Worm (Caenorhabditis elegans): Measurements from ENCODE around the gene F58F9.8.

DNA sequence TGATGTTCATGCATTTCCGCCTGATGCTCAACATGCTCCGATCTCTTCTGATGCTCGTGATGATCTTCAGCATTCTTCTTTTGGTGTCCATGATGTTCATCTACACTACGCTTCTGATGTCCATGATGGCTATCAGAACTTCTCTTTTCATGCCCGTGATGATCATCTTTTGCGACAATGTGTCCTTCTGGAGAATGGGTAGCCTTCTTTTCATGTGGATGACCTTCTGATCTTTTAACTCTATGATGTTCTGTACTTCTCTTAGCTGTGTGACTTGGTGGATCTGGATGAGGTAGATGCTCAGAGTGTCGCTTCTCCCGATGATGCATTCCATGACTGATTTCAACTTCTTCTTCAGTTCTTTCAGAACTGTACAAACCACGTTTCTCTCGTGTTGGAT, 21.0 kb downstream of the F58F9.8 start:
- TF ChIP-seq nhr-11 (tag; optimal IDR thresholded peaks at IDR 0.05): no peak
- TF ChIP-seq tbx-2 (tag; optimal IDR thresholded peaks at IDR 0.05): no peak

All from whole organism, late embryonic.